Fruit fly (Drosophila melanogaster) whole organism, embryonic: ENCODE results near the gene qjt.

Experiments used
- Aef1 ChIP-seq: fragments of 200-800 bp; sonication (Bioruptor generic); IDR thresholded peaks from 3 replicates; pipeline ENCODE4 v1.3.6; 2022; ENCODE audit warnings: missing biosample characterization, missing genetic modification characterization
- BEAF-32 ChIP-seq: fragments of 200-800 bp; sonication (Bioruptor generic); optimal IDR thresholded peaks from 3 replicates; lab custom pipeline; 2017; ENCODE audit warnings: missing biosample characterization, missing genetic modification characterization, mild to moderate bottlenecking, moderate library complexity, missing genetic modification reagents
- Bgb ChIP-seq: fragments of 200-800 bp; sonication (Bioruptor generic); IDR thresholded peaks from 2 replicates; pipeline ENCODE4 v1.3.6; 2022; ENCODE audit warnings: missing biosample characterization, missing genetic modification characterization; ENCODE audit not compliant: partially characterized antibody
- Blimp-1 ChIP-seq: fragments of 200-800 bp; sonication (Bioruptor generic); optimal IDR thresholded peaks from 3 replicates; lab custom pipeline; 2018; ENCODE audit warnings: missing biosample characterization, missing genetic modification characterization, mild to moderate bottlenecking, moderate library complexity, missing genetic modification reagents
- CG10431 ChIP-seq: fragments of 200-800 bp; sonication (Bioruptor generic); optimal IDR thresholded peaks from 3 replicates; lab custom pipeline; 2018; ENCODE audit warnings: missing biosample characterization, mild to moderate bottlenecking, missing genetic modification characterization
- CG10543 ChIP-seq: fragments of 200-800 bp; sonication (Bioruptor generic); optimal IDR thresholded peaks from 3 replicates; lab custom pipeline; 2017; ENCODE audit warnings: missing biosample characterization, mild to moderate bottlenecking, missing genetic modification characterization, moderate library complexity
- CG13424 ChIP-seq: fragments of 200-800 bp; sonication (Bioruptor generic); optimal IDR thresholded peaks from 2 replicates; lab custom pipeline; 2019; ENCODE audit warnings: missing biosample characterization, mild to moderate bottlenecking, missing genetic modification characterization, moderate library complexity
- CG15479 ChIP-seq: fragments of 200-800 bp; sonication (Bioruptor generic); optimal IDR thresholded peaks from 3 replicates; lab custom pipeline; 2019; ENCODE audit warnings: missing biosample characterization, mild to moderate bottlenecking, missing genetic modification characterization, moderate library complexity
- CG16815 ChIP-seq: fragments of 200-800 bp; sonication (Bioruptor generic); optimal IDR thresholded peaks from 3 replicates; lab custom pipeline; 2017; ENCODE audit warnings: missing biosample characterization, mild to moderate bottlenecking, missing genetic modification characterization
- CG16863 ChIP-seq: fragments of 200-800 bp; sonication (Bioruptor generic); optimal IDR thresholded peaks from 3 replicates; lab custom pipeline; 2016; ENCODE audit warnings: missing biosample characterization, missing genetic modification characterization
- CG30431 ChIP-seq: fragments of 200-800 bp; sonication (Bioruptor generic); optimal IDR thresholded peaks from 2 replicates; lab custom pipeline; 2017; ENCODE audit warnings: missing biosample characterization, missing genetic modification characterization
- CG3163 ChIP-seq: fragments of 200-800 bp; sonication (Bioruptor generic); optimal IDR thresholded peaks from 3 replicates; lab custom pipeline; 2016; ENCODE audit warnings: missing biosample characterization, missing genetic modification characterization
- CG3847 ChIP-seq: fragments of 200-800 bp; sonication (Bioruptor generic); IDR thresholded peaks from 2 replicates; pipeline ENCODE4 v1.3.6; 2022; ENCODE audit warnings: missing biosample characterization, missing genetic modification characterization
- CG4328 ChIP-seq: fragments of 200-800 bp; sonication (Bioruptor generic); optimal IDR thresholded peaks from 3 replicates; lab custom pipeline; 2017; ENCODE audit warnings: missing biosample characterization, missing genetic modification reagents, missing genetic modification characterization
- CG8924 ChIP-seq: fragments of 200-800 bp; optimal IDR thresholded peaks from 3 replicates; lab custom pipeline; 2019; ENCODE audit warnings: missing biosample characterization, mild to moderate bottlenecking, missing genetic modification characterization, moderate library complexity
- CG9609 ChIP-seq: fragments of 200-800 bp; sonication (Bioruptor generic); optimal IDR thresholded peaks from 3 replicates; lab custom pipeline; 2016; ENCODE audit warnings: missing biosample characterization, missing genetic modification characterization
- Dbx ChIP-seq: fragments of 200-800 bp; sonication (Bioruptor generic); IDR thresholded peaks from 3 replicates; pipeline ENCODE4 v1.3.6; 2022; ENCODE audit warnings: missing biosample characterization, missing genetic modification characterization
- Dip3 ChIP-seq: fragments of 200-800 bp; sonication (Bioruptor generic); optimal IDR thresholded peaks from 3 replicates; lab custom pipeline; 2016; ENCODE audit warnings: missing biosample characterization, missing genetic modification characterization
- Max ChIP-seq: fragments of 200-800 bp; sonication (Bioruptor generic); optimal IDR thresholded peaks from 2 replicates; lab custom pipeline; 2016; ENCODE audit warnings: missing biosample characterization, mild to moderate bottlenecking, missing genetic modification characterization
- NfI ChIP-seq: fragments of 200-800 bp; sonication (Bioruptor generic); optimal IDR thresholded peaks from 3 replicates; lab custom pipeline; 2018; ENCODE audit warnings: missing biosample characterization, mild to moderate bottlenecking, missing genetic modification characterization, moderate library complexity
- Spps ChIP-seq: fragments of 200-800 bp; sonication (Bioruptor generic); optimal IDR thresholded peaks from 2 replicates; lab custom pipeline; 2018; ENCODE audit warnings: missing biosample characterization, mild to moderate bottlenecking, missing genetic modification characterization
- Sry-δ ChIP-seq: fragments of 200-800 bp; sonication (Bioruptor generic); optimal IDR thresholded peaks from 2 replicates; lab custom pipeline; 2016; ENCODE audit warnings: missing biosample characterization, missing genetic modification characterization
- Stat92E ChIP-seq, 3 experiments: fragments of >200 bp in 2 of 3; fragments of 200-800 bp in 1 of 3; sonication (Bioruptor generic) in 1 of 3; optimal IDR thresholded peaks; 2 replicates each; lab custom pipeline; 2017 to 2019; ENCODE audit warnings: missing biosample characterization in 3 of 3, missing genetic modification characterization in 3 of 3, mild to moderate bottlenecking in 1 of 3, moderate library complexity in 1 of 3
- TFAM ChIP-seq: fragments of 200-800 bp; sonication (Bioruptor generic); optimal IDR thresholded peaks from 2 replicates; lab custom pipeline; 2017; ENCODE audit warnings: missing biosample characterization, missing genetic modification characterization, inconsistent platforms
- Taf1 ChIP-seq: fragments of 200-800 bp; sonication (Bioruptor generic); IDR thresholded peaks from 2 replicates; pipeline ENCODE4 v1.3.6; 2022; ENCODE audit warnings: missing biosample characterization, missing genetic modification characterization
- Xrp1 ChIP-seq: fragments of 200-800 bp; sonication (Bioruptor generic); IDR thresholded peaks from 2 replicates; pipeline ENCODE4 v1.3.6; 2022; ENCODE audit warnings: missing biosample characterization, missing genetic modification characterization
- ara ChIP-seq: fragments of 200-800 bp; sonication (Bioruptor generic); IDR thresholded peaks from 2 replicates; pipeline ENCODE4 v1.3.6; 2022; ENCODE audit warnings: missing biosample characterization, missing genetic modification characterization
- cas ChIP-seq: fragments of 200-800 bp; sonication (Bioruptor generic); IDR thresholded peaks from 2 replicates; pipeline ENCODE4 v1.3.6; 2022; ENCODE audit warnings: missing biosample characterization, missing genetic modification characterization
- ci ChIP-seq: fragments of 200-800 bp; sonication (Bioruptor generic); IDR thresholded peaks from 3 replicates; pipeline ENCODE4 v1.3.6; 2022; ENCODE audit warnings: missing biosample characterization, missing genetic modification characterization
- dmrt11E ChIP-seq: fragments of 200-800 bp; sonication (Bioruptor generic); optimal IDR thresholded peaks from 3 replicates; lab custom pipeline; 2018; ENCODE audit warnings: missing biosample characterization, mild to moderate bottlenecking, missing genetic modification characterization, moderate library complexity
- dysf ChIP-seq: fragments of 200-800 bp; sonication (Bioruptor generic); IDR thresholded peaks from 3 replicates; pipeline ENCODE4 v1.3.6; 2022; ENCODE audit warnings: missing biosample characterization, missing genetic modification characterization
- emc ChIP-seq: fragments of 200-800 bp; sonication (Bioruptor generic); optimal IDR thresholded peaks from 2 replicates; lab custom pipeline; 2016; ENCODE audit warnings: missing biosample characterization, missing genetic modification characterization
- eyg ChIP-seq: fragments of 200-800 bp; sonication (Bioruptor generic); optimal IDR thresholded peaks from 3 replicates; lab custom pipeline; 2016; ENCODE audit warnings: missing biosample characterization, missing genetic modification characterization
- gcm2 ChIP-seq: fragments of 200-800 bp; sonication (Bioruptor generic); optimal IDR thresholded peaks from 2 replicates; lab custom pipeline; 2016; ENCODE audit warnings: missing biosample characterization, missing genetic modification characterization
- h ChIP-seq: fragments of >200 bp; optimal IDR thresholded peaks from 2 replicates; lab custom pipeline; 2017
- hth ChIP-seq: fragments of >200 bp; optimal IDR thresholded peaks from 2 replicates; lab custom pipeline; 2017; ENCODE audit warnings: inconsistent platforms
- jing ChIP-seq: fragments of 200-800 bp; sonication (Bioruptor generic); optimal IDR thresholded peaks from 2 replicates; lab custom pipeline; 2018; ENCODE audit warnings: missing biosample characterization, mild to moderate bottlenecking, missing genetic modification characterization
- mam ChIP-seq: fragments of 200-800 bp; sonication (Bioruptor generic); optimal IDR thresholded peaks from 3 replicates; lab custom pipeline; 2016; ENCODE audit warnings: missing biosample characterization, missing genetic modification characterization
- nmo ChIP-seq: fragments of 200-800 bp; sonication (Bioruptor generic); optimal IDR thresholded peaks from 2 replicates; lab custom pipeline; 2018; ENCODE audit warnings: missing biosample characterization, mild to moderate bottlenecking, missing genetic modification characterization, moderate library complexity
- pita ChIP-seq: fragments of 200-800 bp; sonication (Bioruptor generic); optimal IDR thresholded peaks from 2 replicates; lab custom pipeline; 2017; ENCODE audit warnings: missing biosample characterization, mild to moderate bottlenecking, missing genetic modification characterization
- salm ChIP-seq: fragments of 200-800 bp; sonication (Bioruptor generic); optimal IDR thresholded peaks from 2 replicates; lab custom pipeline; 2018; ENCODE audit warnings: missing biosample characterization, mild to moderate bottlenecking, missing genetic modification characterization
- sens-2 ChIP-seq: fragments of 200-800 bp; sonication (Bioruptor generic); IDR thresholded peaks from 2 replicates; pipeline ENCODE4 v1.3.6; 2022; ENCODE audit warnings: missing biosample characterization, missing genetic modification characterization
- so ChIP-seq: fragments of 200-800 bp; sonication (Bioruptor generic); IDR thresholded peaks from 3 replicates; pipeline ENCODE4 v1.3.6; 2022; ENCODE audit warnings: missing biosample characterization, missing genetic modification characterization
- sob ChIP-seq: fragments of 200-800 bp; sonication (Bioruptor generic); IDR thresholded peaks from 2 replicates; pipeline ENCODE4 v1.3.6; 2022; ENCODE audit warnings: missing biosample characterization, missing genetic modification characterization
- ssp ChIP-seq: fragments of 200-800 bp; sonication (Bioruptor generic); IDR thresholded peaks from 2 replicates; pipeline ENCODE4 v1.3.6; 2022; ENCODE audit warnings: missing biosample characterization, missing genetic modification characterization
- sug ChIP-seq: fragments of 200-800 bp; optimal IDR thresholded peaks from 2 replicates; lab custom pipeline; 2019; ENCODE audit warnings: missing biosample characterization, mild to moderate bottlenecking, missing genetic modification characterization, moderate library complexity
- tna ChIP-seq: fragments of 200-800 bp; sonication (Bioruptor generic); IDR thresholded peaks from 2 replicates; pipeline ENCODE4 v1.3.6; 2022; ENCODE audit warnings: missing biosample characterization, missing genetic modification characterization; ENCODE audit not compliant: partially characterized antibody
- z ChIP-seq: fragments of 200-800 bp; sonication (Bioruptor generic); IDR thresholded peaks from 3 replicates; pipeline ENCODE4 v1.3.6; 2022; ENCODE audit warnings: missing biosample characterization, missing genetic modification characterization

Gene qjt

dm6 chr3L:17486794-17487726 lies 8.2 kb downstream of the qjt start, which contains the start of gene Oatp74D (continued):
- TF ChIP-seq CG13424 (tag; lab: Kevin White, UChicago) (peak; percentile 45), nmo (GFP tag; lab: Kevin White, UChicago) (peak; percentile 25), CG8924 (tag; lab: Kevin White, UChicago) (peak; percentile 75), Dip3 (GFP tag; lab: Kevin White, UChicago) (peak; percentile 2), Blimp-1 (GFP tag; lab: Kevin White, UChicago) (peak; percentile 33), Xrp1 (GFP tag; lab: Robert Waterston, UW) (peak; percentile 26; the same call in 1 of the 2 replicates), CG10543 (GFP tag; lab: Kevin White, UChicago) (peak; percentile 92), CG3163 (peak; percentile 98), jing (GFP tag; lab: Kevin White, UChicago) (no peak), pita (GFP tag; lab: Kevin White, UChicago) (no peak), eyg (GFP tag; lab: Kevin White, UChicago) (no peak), ci (peak; percentile 59; the same call in 2 of the 3 replicates), CG4328 (peak; percentile 74), cas (GFP tag; lab: Robert Waterston, UW) (no peak), Spps (tag; lab: Kevin White, UChicago) (peak; percentile 25), dysf (peak; percentile 9; the same call in 1 of the 3 replicates), CG16863 (GFP tag; lab: Kevin White, UChicago) (no peak), CG30431 (GFP tag; lab: Kevin White, UChicago) (no peak), Dbx (GFP tag; lab: Robert Waterston, UW) (peak; percentile 45; the same call in 1 of the 3 replicates), tna (GFP tag; lab: Robert Waterston, UW) (peak; percentile 37; the same call in 1 of the 2 replicates), CG16815 (no peak), Sry-δ (GFP tag; lab: Kevin White, UChicago) (peak; percentile 14), so (GFP tag; lab: Robert Waterston, UW) (peak; percentile 69; the same call in 2 of the 3 replicates), dmrt11E (tag; lab: Kevin White, UChicago) (peak; percentile 50), hth (lab: Kevin White, UChicago) (no peak), Max (GFP tag; lab: Kevin White, UChicago) (no peak), sug (peak; percentile 87), sob (GFP tag; lab: Robert Waterston, UW) (peak; percentile 31; the same call in 1 of the 2 replicates), z (GFP tag; lab: Robert Waterston, UW) (peak; percentile 78), gcm2 (GFP tag; lab: Kevin White, UChicago) (peak; percentile 16), Taf1 (no peak), NfI (GFP tag; lab: Kevin White, UChicago) (peak; percentile 8), CG9609 (GFP tag; lab: Kevin White, UChicago) (no peak), Aef1 (GFP tag; lab: Robert Waterston, UW) (no peak), ara (GFP tag; lab: Robert Waterston, UW) (no peak; the same call in 1 of the 2 replicates), CG10431 (GFP tag; lab: Kevin White, UChicago) (peak; percentile 33), TFAM (no peak), emc (no peak), h (lab: Kevin White, UChicago) (no peak), BEAF-32 (GFP tag; lab: Kevin White, UChicago) (no peak), ssp (GFP tag; lab: Robert Waterston, UW) (no peak), CG15479 (GFP tag; lab: Kevin White, UChicago) (peak; percentile 59), sens-2 (GFP tag; lab: Robert Waterston, UW) (no peak), mam (peak; percentile 64), Bgb (peak; percentile 68; the same call in 1 of the 2 replicates), CG3847 (GFP tag; lab: Robert Waterston, UW) (peak; percentile 37; the same call in 1 of the 2 replicates), Stat92E (GFP tag; optimal IDR thresholded peaks at IDR 0.05; lab: Kevin White, UChicago) (peak in 1 of 3 experiments; percentile 46), salm (tag; lab: Kevin White, UChicago) (peak; percentile 61)
